Worm (Caenorhabditis elegans): ENCODE data around the gene srxa-4.

srxa-4 gene

ce11 chrV:7460898-7461297, 40.6 kb downstream of the srxa-4 start, which contains the start of gene srh-92:
Gene srh-92 (minus strand): TSS chrV:7460998.
- TF ChIP-seq alr-1 (tag; optimal IDR thresholded peaks at IDR 0.05): no peak
- no peak for TF ChIP-seq nhr-12 (tag; optimal IDR thresholded peaks at IDR 0.05)
- no peak for TF ChIP-seq F13H6.1 (tag; optimal IDR thresholded peaks at IDR 0.05)
- no peak for TF ChIP-seq ama-1 (optimal IDR thresholded peaks at IDR 0.05)
- no peak for TF ChIP-seq lsy-2 (tag; optimal IDR thresholded peaks at IDR 0.05)
- TF ChIP-seq ztf-4 (tag; optimal IDR thresholded peaks at IDR 0.05): no peak

DNA sequence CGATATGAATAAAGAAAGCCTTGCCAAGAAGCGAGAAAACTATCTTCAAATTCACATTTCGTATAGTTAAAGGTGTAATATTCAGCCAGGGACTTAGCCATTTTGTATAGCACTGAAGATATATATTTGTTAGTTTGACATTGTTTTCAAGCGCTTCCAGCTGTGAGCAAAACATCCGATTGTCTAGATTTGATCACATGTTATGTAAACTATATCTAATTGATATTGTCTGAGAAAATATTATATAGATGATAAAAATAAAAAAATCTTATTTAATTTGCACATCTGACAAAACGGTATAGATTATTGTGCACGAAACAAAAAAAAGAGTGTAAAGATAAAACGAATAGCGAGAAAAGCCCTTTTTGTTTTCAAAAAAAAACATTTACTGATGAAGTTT, 44.4 kb downstream of the srxa-4 start, which contains the start of gene srh-89:
srh-89 (minus strand) TSS at position 101 of the 400 bp plus-strand sequence.
- no peak for TF ChIP-seq ztf-4 (tag; optimal IDR thresholded peaks at IDR 0.05)
- TF ChIP-seq fos-1 (tag; optimal IDR thresholded peaks at IDR 0.05): no peak
- TF ChIP-seq blmp-1 (tag; optimal IDR thresholded peaks at IDR 0.05; ENCODE audit: insufficient read depth): no peak
- TF ChIP-seq lin-13 (GFP tag; optimal IDR thresholded peaks at IDR 0.05): no peak
- no peak for TF ChIP-seq elt-1 (tag; optimal IDR thresholded peaks at IDR 0.05)
- no peak for TF ChIP-seq sma-9 (GFP tag; optimal IDR thresholded peaks at IDR 0.05)
- no peak for TF ChIP-seq sma-9 (tag; optimal IDR thresholded peaks at IDR 0.05)
- no peak for TF ChIP-seq C34F6.9 (tag; optimal IDR thresholded peaks at IDR 0.05)
- no peak for TF ChIP-seq F13H6.1 (tag; optimal IDR thresholded peaks at IDR 0.05)
- no peak for TF ChIP-seq mdl-1 (tag; optimal IDR thresholded peaks at IDR 0.05)
- no peak for TF ChIP-seq ztf-1 (GFP tag; conservative IDR thresholded peaks at IDR 0.05)
- TF ChIP-seq unc-55 (GFP tag; optimal IDR thresholded peaks at IDR 0.05): no peak
- no peak for TF ChIP-seq nhr-77 (tag; optimal IDR thresholded peaks at IDR 0.05)
- TF ChIP-seq sma-3 (GFP tag; optimal IDR thresholded peaks at IDR 0.05): no peak
- no peak for TF ChIP-seq nhr-6 (tag; optimal IDR thresholded peaks at IDR 0.05)
- no peak for TF ChIP-seq nhr-12 (tag; optimal IDR thresholded peaks at IDR 0.05)
- TF ChIP-seq zag-1 (tag; optimal IDR thresholded peaks at IDR 0.05): no peak
- no peak for TF ChIP-seq Y55F3AM.14 (GFP tag; optimal IDR thresholded peaks at IDR 0.05)
- no peak for TF ChIP-seq crh-2 (tag; optimal IDR thresholded peaks at IDR 0.05)
- TF ChIP-seq egl-27 (tag; optimal IDR thresholded peaks at IDR 0.05): no peak

ce11 chrV:7465509-7465908, 45.2 kb downstream of the srxa-4 start, which contains the start of gene F25E5.1:
Gene F25E5.1 (plus strand): TSS chrV:7465884.
- TF ChIP-seq R02D3.7 (tag; optimal IDR thresholded peaks at IDR 0.05) (no peak), egl-27 (tag; optimal IDR thresholded peaks at IDR 0.05) (no peak), ZK546.5 (tag; optimal IDR thresholded peaks at IDR 0.05) (no peak), fos-1 (tag; optimal IDR thresholded peaks at IDR 0.05) (peak; percentile 55), elt-3 (tag; optimal IDR thresholded peaks at IDR 0.05) (no peak), blmp-1 (tag; optimal IDR thresholded peaks at IDR 0.05; ENCODE audit: insufficient read depth) (no peak), C34F6.9 (tag; optimal IDR thresholded peaks at IDR 0.05) (peak; percentile 87), unc-39 (tag; optimal IDR thresholded peaks at IDR 0.05) (no peak), nhr-6 (tag; optimal IDR thresholded peaks at IDR 0.05) (no peak), ama-1 (optimal IDR thresholded peaks at IDR 0.05) (no peak), nhr-129 (tag; optimal IDR thresholded peaks at IDR 0.05) (no peak), mdl-1 (tag; optimal IDR thresholded peaks at IDR 0.05) (peak in 1 of 2 experiments; percentile 57), ztf-1 (GFP tag; conservative IDR thresholded peaks at IDR 0.05) (no peak), snpc-4 (tag; optimal IDR thresholded peaks at IDR 0.05) (no peak), gmeb-1 (tag; optimal IDR thresholded peaks at IDR 0.05) (peak; percentile 56), lin-11 (tag; optimal IDR thresholded peaks at IDR 0.05) (peak; percentile 36), unc-62 (GFP tag; optimal IDR thresholded peaks at IDR 0.05) (no peak), lin-13 (GFP tag; optimal IDR thresholded peaks at IDR 0.05) (peak; percentile 53), zag-1 (tag; optimal IDR thresholded peaks at IDR 0.05) (peak; percentile 13), nhr-21 (tag; optimal IDR thresholded peaks at IDR 0.05) (no peak), crh-2 (tag; optimal IDR thresholded peaks at IDR 0.05) (peak; percentile 75), mbf-1 (tag; optimal IDR thresholded peaks at IDR 0.05) (no peak), lsy-2 (tag; optimal IDR thresholded peaks at IDR 0.05) (peak in 1 of 2 experiments; percentile 2), lin-39 (tag; optimal IDR thresholded peaks at IDR 0.05) (no peak), mab-5 (tag; optimal IDR thresholded peaks at IDR 0.05) (peak; percentile 56), sma-9 (GFP tag; optimal IDR thresholded peaks at IDR 0.05) (no peak), sma-9 (tag; optimal IDR thresholded peaks at IDR 0.05) (no peak), F13H6.1 (tag; optimal IDR thresholded peaks at IDR 0.05) (peak; percentile 78), nhr-77 (tag; optimal IDR thresholded peaks at IDR 0.05) (no peak), ztf-4 (tag; optimal IDR thresholded peaks at IDR 0.05) (no peak)

Measured in whole organism, L2 larva.